Worm (Caenorhabditis elegans): ENCODE results near the gene Y71H2B.4.

Gene Y71H2B.4

ce11 chrIII:2596984-2597454 lies 21.7 kb upstream of the Y71H2B.4 start, which contains the start of gene apb-1 (continued):
- TF ChIP-seq C04F5.9 (tag; optimal IDR thresholded peaks at IDR 0.05) (peak; percentile 83), blmp-1 (tag; optimal IDR thresholded peaks at IDR 0.05) (peak; percentile 84), ztf-11 (tag; optimal IDR thresholded peaks at IDR 0.05) (peak in 1 of 2 experiments; percentile 87), jun-1 (tag; optimal IDR thresholded peaks at IDR 0.05) (peak; percentile 89), dpl-1 (GFP tag; optimal IDR thresholded peaks at IDR 0.05) (peak; percentile 84 to 87 (median 85)), mep-1 (tag; optimal IDR thresholded peaks at IDR 0.05) (peak; percentile 99), unc-62 (GFP tag; optimal IDR thresholded peaks at IDR 0.05) (no peak), egl-27 (tag; optimal IDR thresholded peaks at IDR 0.05) (peak; percentile 13 to 51), nhr-90 (tag; optimal IDR thresholded peaks at IDR 0.05; ENCODE audit: poor library complexity) (peak; percentile 96), isw-1 (GFP tag; IDR thresholded peaks at IDR 0.05) (peak; percentile 95), lin-13 (GFP tag; optimal IDR thresholded peaks at IDR 0.05) (peak; percentile 96), tlp-1 (tag; optimal IDR thresholded peaks at IDR 0.05) (no peak), ets-5 (GFP tag; IDR thresholded peaks at IDR 0.05) (no peak), pag-3 (tag; optimal IDR thresholded peaks at IDR 0.05; ENCODE audit: borderline replicate concordance, insufficient read depth) (no peak), swsn-7 (tag; optimal IDR thresholded peaks at IDR 0.05) (peak; percentile 98), xbp-1 (tag; optimal IDR thresholded peaks at IDR 0.05) (peak; percentile 94), ceh-88 (GFP tag; IDR thresholded peaks at IDR 0.05) (peak; percentile 82), lsy-2 (tag; optimal IDR thresholded peaks at IDR 0.05) (peak; percentile 94 to 96), nhr-19 (GFP tag; conservative IDR thresholded peaks at IDR 0.05) (peak; percentile 92), unc-98 (GFP tag; IDR thresholded peaks at IDR 0.05) (peak; percentile 29; the same call in 1 of the 2 replicates), Y116A8C.19 (tag; optimal IDR thresholded peaks at IDR 0.05; ENCODE audit: borderline replicate concordance) (no peak), ceh-82 (tag; optimal IDR thresholded peaks at IDR 0.05) (peak; percentile 96 to 97 (median 97)), unc-86 (tag; optimal IDR thresholded peaks at IDR 0.05) (peak; percentile 96), lin-39 (tag; optimal IDR thresholded peaks at IDR 0.05) (peak; percentile 95), rnt-1 (tag; optimal IDR thresholded peaks at IDR 0.05) (no peak), hlh-4 (tag; optimal IDR thresholded peaks at IDR 0.05) (no peak), nhr-47 (tag; optimal IDR thresholded peaks at IDR 0.05) (peak; percentile 98), nhr-12 (tag; optimal IDR thresholded peaks at IDR 0.05) (no peak), fkh-4 (tag; optimal IDR thresholded peaks at IDR 0.05; ENCODE audit: borderline replicate concordance) (peak; percentile 50), ama-1 (optimal IDR thresholded peaks at IDR 0.05) (peak; percentile 72), nhr-28 (tag; optimal IDR thresholded peaks at IDR 0.05) (no peak), skn-1 (tag; optimal IDR thresholded peaks at IDR 0.05) (peak; percentile 90), lin-14 (GFP tag; optimal IDR thresholded peaks at IDR 0.05) (peak; percentile 96), elt-3 (tag; optimal IDR thresholded peaks at IDR 0.05) (peak in 2 of 6 experiments; percentile 90 to 92), lir-3 (tag; optimal IDR thresholded peaks at IDR 0.05; ENCODE audit: poor library complexity) (no peak), sptf-1 (tag; optimal IDR thresholded peaks at IDR 0.05) (no peak), pax-3 (tag; optimal IDR thresholded peaks at IDR 0.05) (peak; percentile 86), ces-1 (GFP tag; optimal IDR thresholded peaks at IDR 0.05) (no peak), sup-37 (GFP tag; optimal IDR thresholded peaks at IDR 0.05) (peak; percentile 84), efl-3 (GFP tag; optimal IDR thresholded peaks at IDR 0.05) (no peak), nhr-20 (tag; optimal IDR thresholded peaks at IDR 0.05) (peak; percentile 95), nhr-85 (tag) (peak; percentile 97), tbx-2 (tag; optimal IDR thresholded peaks at IDR 0.05) (peak; percentile 97), nhr-84 (tag; optimal IDR thresholded peaks at IDR 0.05) (no peak), grh-1 (GFP tag; IDR thresholded peaks at IDR 0.05) (peak; percentile 87), pqm-1 (tag; optimal IDR thresholded peaks at IDR 0.05) (no peak), snu-23 (GFP tag; optimal IDR thresholded peaks at IDR 0.05) (peak; percentile 98), elt-2 (tag; optimal IDR thresholded peaks at IDR 0.05) (no peak), snpc-4 (tag; optimal IDR thresholded peaks at IDR 0.05) (peak; percentile 89), zip-4 (GFP tag; optimal IDR thresholded peaks at IDR 0.05) (peak; percentile 88), efl-1 (optimal IDR thresholded peaks at IDR 0.05) (peak; percentile 85 to 88), efl-1 (GFP tag; optimal IDR thresholded peaks at IDR 0.05 in 1 of 2) (peak; percentile 83 to 98)

Measured in whole organism, L1 larva.